Worm (Caenorhabditis elegans) whole organism, L1 larva: ENCODE results near the gene rab-14.
A peak's percentile ranks its signal among the peaks of the same experiment; 100 is the strongest.

Experiments used
- F16B12.6 ChIP-seq: fragments of 150-350 bp; optimal IDR thresholded peaks from 2 replicates; lab custom pipeline; 2014; ENCODE audit warnings: missing biosample characterization, missing genetic modification characterization
- aha-1 ChIP-seq: fragments of 150-350 bp; optimal IDR thresholded peaks from 2 replicates; lab custom pipeline; 2014; ENCODE audit warnings: missing biosample characterization, missing genetic modification characterization
- alr-1 ChIP-seq: fragments of 200-800 bp; sonication (Bioruptor generic); optimal IDR thresholded peaks from 2 replicates; lab custom pipeline; 2018; ENCODE audit warnings: borderline replicate concordance, mild to moderate bottlenecking, missing genetic modification characterization, missing compliant biosample characterization
- ama-1 ChIP-seq: fragments of 150-350 bp; optimal IDR thresholded peaks from 2 replicates; lab custom pipeline; 2014
- blmp-1 ChIP-seq: fragments of 150-350 bp; optimal IDR thresholded peaks from 2 replicates; lab custom pipeline; 2014; ENCODE audit warnings: missing biosample characterization, missing genetic modification characterization
- ceh-63 ChIP-seq: fragments of 200-800 bp; sonication (Bioruptor generic); optimal IDR thresholded peaks from 2 replicates; lab custom pipeline; 2018; ENCODE audit warnings: mild to moderate bottlenecking, missing genetic modification characterization, missing compliant biosample characterization
- ceh-8 ChIP-seq: fragments of 200-800 bp; sonication (Bioruptor generic); optimal IDR thresholded peaks from 2 replicates; lab custom pipeline; 2018; ENCODE audit warnings: mild to moderate bottlenecking, missing genetic modification characterization, moderate library complexity, missing compliant biosample characterization
- ceh-82 ChIP-seq, 3 experiments: fragments of 150-350 bp in 1 of 3; sonication (generic microtip) in 2 of 3; optimal IDR thresholded peaks; 2 replicates each; lab custom pipeline; 2014 to 2017; ENCODE audit warnings: missing biosample characterization in 3 of 3, missing genetic modification characterization in 3 of 3
- ceh-88 ChIP-seq: fragments of 200-800 bp; sonication (Bioruptor generic); IDR thresholded peaks from 2 replicates; pipeline ENCODE4 v1.3.6; 2022; ENCODE audit warnings: missing genetic modification characterization, missing compliant biosample characterization
- ces-1 ChIP-seq: fragments of 150-350 bp; optimal IDR thresholded peaks from 2 replicates; lab custom pipeline; 2014; ENCODE audit warnings: missing biosample characterization, missing genetic modification reagents, missing genetic modification characterization
- dpl-1 ChIP-seq, 3 experiments: fragments of 150-350 bp in 2 of 3; sonication (generic microtip) in 1 of 3; optimal IDR thresholded peaks; 2 replicates each; lab custom pipeline; 2014 to 2017; ENCODE audit warnings: missing biosample characterization in 3 of 3, missing genetic modification characterization in 3 of 3, missing genetic modification reagents in 3 of 3
- dsc-1 ChIP-seq: sonication (generic microtip); optimal IDR thresholded peaks from 2 replicates; lab custom pipeline; 2016; ENCODE audit warnings: mild to moderate bottlenecking, missing genetic modification characterization, missing compliant biosample characterization
- egl-27 ChIP-seq, 2 experiments: fragments of 150-350 bp in 1 of 2; sonication (generic microtip); optimal IDR thresholded peaks; 3 replicates each; lab custom pipeline; 2017 to 2018; ENCODE audit warnings: missing biosample characterization in 2 of 2, missing genetic modification characterization in 2 of 2, missing genetic modification reagents in 2 of 2
- grh-1 ChIP-seq: fragments of 200-800 bp; sonication (Bioruptor generic); IDR thresholded peaks from 2 replicates; pipeline ENCODE4 v1.3.6; 2022; ENCODE audit warnings: missing genetic modification reagents, missing genetic modification characterization, missing compliant biosample characterization
- hlh-17 ChIP-seq: fragments of 200-800 bp; sonication (Bioruptor generic); optimal IDR thresholded peaks from 2 replicates; lab custom pipeline; 2018; ENCODE audit warnings: missing genetic modification characterization, mild to moderate bottlenecking, missing compliant biosample characterization, moderate library complexity, borderline replicate concordance
- hpl-2 ChIP-seq: fragments of 150-350 bp; optimal IDR thresholded peaks from 2 replicates; lab custom pipeline; 2014; ENCODE audit warnings: missing biosample characterization, missing genetic modification reagents, missing genetic modification characterization
- irx-1 ChIP-seq: sonication (generic microtip); optimal IDR thresholded peaks from 2 replicates; lab custom pipeline; 2016; ENCODE audit warnings: missing genetic modification characterization, missing compliant biosample characterization
- isw-1 ChIP-seq: fragments of 200-800 bp; sonication (Bioruptor generic); IDR thresholded peaks from 2 replicates; pipeline ENCODE4 v1.3.6; 2022; ENCODE audit warnings: missing genetic modification characterization, missing compliant biosample characterization
- lin-13 ChIP-seq: fragments of 150-350 bp; optimal IDR thresholded peaks from 2 replicates; lab custom pipeline; 2014; ENCODE audit warnings: missing biosample characterization, missing genetic modification reagents, missing genetic modification characterization
- lin-14 ChIP-seq: fragments of 200-800 bp; sonication (Bioruptor generic); optimal IDR thresholded peaks from 2 replicates; lab custom pipeline; 2018; ENCODE audit warnings: mild to moderate bottlenecking, missing genetic modification characterization, moderate library complexity, missing compliant biosample characterization
- lin-15B ChIP-seq: fragments of 150-350 bp; sonication (generic microtip); optimal IDR thresholded peaks from 3 replicates; lab custom pipeline; 2014; ENCODE audit warnings: missing biosample characterization, missing genetic modification characterization
- lir-3 ChIP-seq: sonication (generic microtip); optimal IDR thresholded peaks from 2 replicates; lab custom pipeline; 2016; ENCODE audit warnings: mild to moderate bottlenecking, missing genetic modification characterization, moderate library complexity, missing compliant biosample characterization; ENCODE audit not compliant: poor library complexity
- lsy-2 ChIP-seq, 2 experiments: fragments of 150-350 bp; optimal IDR thresholded peaks; 2 replicates each; lab custom pipeline; 2014; ENCODE audit warnings: missing biosample characterization in 2 of 2, missing genetic modification characterization in 2 of 2
- mab-9 ChIP-seq: fragments of 200-800 bp; sonication (Bioruptor generic); IDR thresholded peaks from 2 replicates; pipeline ENCODE4 v1.3.6; 2022; ENCODE audit warnings: missing genetic modification reagents, missing genetic modification characterization, missing compliant biosample characterization
- nhr-12 ChIP-seq: sonication (generic microtip); optimal IDR thresholded peaks from 2 replicates; lab custom pipeline; 2017; ENCODE audit warnings: missing biosample characterization, missing genetic modification characterization
- nhr-19 ChIP-seq: fragments of 200-800 bp; sonication (Bioruptor generic); conservative IDR thresholded peaks from 2 replicates; pipeline ENCODE4 v1.3.6; 2022; ENCODE audit warnings: missing genetic modification characterization, missing compliant biosample characterization
- nhr-20 ChIP-seq: sonication (generic microtip); optimal IDR thresholded peaks from 2 replicates; lab custom pipeline; 2016; ENCODE audit warnings: mild to moderate bottlenecking, missing genetic modification characterization, missing compliant biosample characterization
- nhr-47 ChIP-seq: sonication (generic microtip); optimal IDR thresholded peaks from 2 replicates; lab custom pipeline; 2016; ENCODE audit warnings: mild to moderate bottlenecking, missing genetic modification characterization, moderate library complexity, missing compliant biosample characterization
- nhr-71 ChIP-seq: sonication (generic microtip); optimal IDR thresholded peaks from 2 replicates; lab custom pipeline; 2016; ENCODE audit warnings: mild to moderate bottlenecking, missing genetic modification characterization, moderate library complexity, missing compliant biosample characterization
- nhr-76 ChIP-seq: sonication (generic microtip); optimal IDR thresholded peaks from 2 replicates; lab custom pipeline; 2017; ENCODE audit warnings: missing biosample characterization, missing genetic modification characterization
- nhr-84 ChIP-seq: sonication (generic microtip); optimal IDR thresholded peaks from 2 replicates; lab custom pipeline; 2017; ENCODE audit warnings: missing biosample characterization, missing genetic modification characterization
- snpc-4 ChIP-seq: fragments of 150-350 bp; optimal IDR thresholded peaks from 2 replicates; lab custom pipeline; 2014; ENCODE audit warnings: missing biosample characterization, missing genetic modification characterization
- snu-23 ChIP-seq: sonication (generic microtip); optimal IDR thresholded peaks from 2 replicates; lab custom pipeline; 2016; ENCODE audit warnings: missing genetic modification characterization, missing compliant biosample characterization
- sox-4 ChIP-seq: sonication (generic microtip); optimal IDR thresholded peaks from 2 replicates; lab custom pipeline; 2016; ENCODE audit warnings: missing genetic modification characterization, missing compliant biosample characterization
- sup-37 ChIP-seq: fragments of 200-800 bp; sonication (Bioruptor generic); optimal IDR thresholded peaks from 2 replicates; lab custom pipeline; 2018; ENCODE audit warnings: mild to moderate bottlenecking, missing genetic modification characterization, missing compliant biosample characterization
- swsn-7 ChIP-seq: sonication (generic microtip); optimal IDR thresholded peaks from 2 replicates; lab custom pipeline; 2016; ENCODE audit warnings: missing genetic modification characterization, missing compliant biosample characterization
- tlp-1 ChIP-seq: fragments of 150-350 bp; optimal IDR thresholded peaks from 2 replicates; lab custom pipeline; 2014; ENCODE audit warnings: missing biosample characterization, missing genetic modification characterization
- unc-30 ChIP-seq: sonication (generic microtip); optimal IDR thresholded peaks from 2 replicates; lab custom pipeline; 2017; ENCODE audit warnings: missing biosample characterization, missing genetic modification characterization
- unc-86 ChIP-seq: sonication (generic microtip); optimal IDR thresholded peaks from 2 replicates; lab custom pipeline; 2016; ENCODE audit warnings: missing genetic modification characterization, missing compliant biosample characterization
- unc-98 ChIP-seq: fragments of 200-800 bp; sonication (Bioruptor generic); IDR thresholded peaks from 2 replicates; pipeline ENCODE4 v1.3.6; 2022; ENCODE audit warnings: missing genetic modification characterization, missing compliant biosample characterization
- xbp-1 ChIP-seq: sonication (generic microtip); optimal IDR thresholded peaks from 2 replicates; lab custom pipeline; 2016; ENCODE audit warnings: missing genetic modification characterization, missing compliant biosample characterization
- zip-4 ChIP-seq: fragments of 200-800 bp; sonication (Bioruptor generic); optimal IDR thresholded peaks from 2 replicates; lab custom pipeline; 2018; ENCODE audit warnings: mild to moderate bottlenecking, missing genetic modification characterization, moderate library complexity, missing compliant biosample characterization
- ztf-11 ChIP-seq, 2 experiments: sonication (generic microtip); optimal IDR thresholded peaks; 2 replicates each; lab custom pipeline; 2016 to 2017; ENCODE audit warnings: missing genetic modification characterization in 2 of 2, missing biosample characterization in 1 of 2, missing compliant biosample characterization in 1 of 2
- ztf-4 ChIP-seq: fragments of 150-350 bp; optimal IDR thresholded peaks from 2 replicates; lab custom pipeline; 2014; ENCODE audit warnings: missing biosample characterization, missing genetic modification characterization

The rab-14 gene

DNA sequence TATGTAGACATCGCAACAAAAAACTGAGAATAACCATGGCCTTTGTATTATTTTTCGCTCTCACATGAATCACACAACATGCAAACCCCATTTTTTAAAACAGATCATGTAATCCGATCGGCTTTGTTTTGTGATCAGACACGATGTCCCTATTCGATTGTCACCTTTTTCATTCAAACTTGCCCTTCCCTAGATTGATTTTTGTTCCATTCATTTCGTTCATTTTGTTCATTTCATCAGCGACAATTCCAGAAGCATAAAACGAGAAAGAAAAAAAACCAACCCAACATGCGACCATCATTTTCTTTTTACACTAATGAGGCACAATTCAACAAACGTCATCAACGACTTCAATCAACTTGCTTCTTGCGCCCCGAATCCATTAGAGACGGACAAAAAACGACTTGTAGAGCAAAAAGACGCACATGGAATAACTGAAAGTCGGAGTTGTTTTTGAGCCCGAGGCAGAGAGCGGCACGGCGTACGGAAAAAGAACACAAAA is 44.5 kb upstream of the rab-14 start, which contains the start of gene F59D12.3:
TSS of gene F59D12.3 (minus strand) at position 51 of the 502 bp plus-strand sequence.
- TF ChIP-seq ces-1 (GFP tag; lab: Kevin White, UChicago) = no peak
- TF ChIP-seq ceh-8 = peak; percentile 60
- peak; percentile 21 for TF ChIP-seq lin-14 (GFP tag; lab: Kevin White, UChicago)
- peak; percentile 53 for TF ChIP-seq ceh-63 (GFP tag; lab: Kevin White, UChicago)

DNA sequence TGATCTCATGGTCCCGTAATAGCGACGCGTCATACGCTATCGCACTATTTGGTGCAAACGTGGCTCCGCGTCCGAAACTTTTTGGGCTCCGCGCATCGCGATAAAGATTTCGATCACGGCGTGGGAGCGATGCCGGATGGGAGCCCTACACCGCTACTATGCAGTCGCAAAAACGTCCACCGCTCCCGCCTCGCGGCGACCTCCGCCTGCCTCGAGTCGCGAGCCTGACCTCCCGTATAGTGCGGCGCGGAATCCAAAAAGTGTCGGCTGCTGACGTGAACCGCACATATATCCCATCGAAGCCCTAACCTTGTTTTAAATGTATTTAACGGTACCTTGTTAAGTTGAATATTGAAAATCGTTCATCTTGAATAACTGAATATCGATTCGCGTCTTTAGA is 44.0 kb upstream of the rab-14 start:
- no peak for TF ChIP-seq lir-3 (tag; lab: Kevin White, UChicago)
- TF ChIP-seq unc-98 (GFP tag; lab: Robert Waterston, UW) = no peak
- TF ChIP-seq nhr-47 (tag; lab: Kevin White, UChicago) = no peak
- TF ChIP-seq snpc-4 (tag; lab: Kevin White, UChicago) = peak; percentile 41
- TF ChIP-seq ceh-8 = no peak
- no peak for TF ChIP-seq ces-1 (GFP tag; lab: Kevin White, UChicago)
- no peak for TF ChIP-seq isw-1
- TF ChIP-seq nhr-20 = no peak
- TF ChIP-seq blmp-1 (tag; lab: Kevin White, UChicago) = no peak
- no peak for TF ChIP-seq ama-1 (lab: Kevin White, UChicago)
- TF ChIP-seq nhr-12 (tag; lab: Kevin White, UChicago) = no peak
- peak; percentile 10 for TF ChIP-seq hlh-17 (GFP tag; lab: Kevin White, UChicago)
- no peak for TF ChIP-seq sup-37
- TF ChIP-seq ztf-4 (tag; lab: Kevin White, UChicago) = no peak
- TF ChIP-seq mab-9 = no peak

DNA sequence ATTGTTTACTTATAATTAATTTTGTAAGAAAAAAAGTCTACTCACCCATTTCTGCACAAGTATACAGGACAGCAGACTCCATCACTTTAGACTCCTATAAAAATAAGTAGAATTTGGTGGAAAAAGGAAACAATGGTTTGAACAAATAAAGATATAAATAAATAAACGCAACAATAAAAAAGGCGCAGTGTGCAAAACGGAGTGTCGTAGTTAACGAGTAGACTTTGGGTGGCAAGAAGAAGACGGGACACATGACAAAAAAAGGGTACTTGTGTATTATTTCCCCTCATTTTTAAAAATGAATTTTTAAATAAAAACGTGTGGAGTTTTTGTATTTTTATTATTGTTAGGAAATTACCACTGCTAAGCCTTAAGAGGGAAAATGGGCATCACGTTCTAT is 40.8 kb upstream of the rab-14 start, which contains the start of gene F59D12.5:
TSS of gene F59D12.5 (minus strand) at position 94 of the 400 bp plus-strand sequence.
- TF ChIP-seq lsy-2 (tag; optimal IDR thresholded peaks at IDR 0.05; lab: Kevin White, UChicago) = peak in 1 of 2 experiments; percentile 15
- TF ChIP-seq ceh-82 (tag; optimal IDR thresholded peaks at IDR 0.05; lab: Kevin White, UChicago) = peak in 1 of 3 experiments; percentile 17
- peak; percentile 37 for TF ChIP-seq snu-23 (GFP tag; lab: Kevin White, UChicago)
- TF ChIP-seq lin-14 (GFP tag; lab: Kevin White, UChicago) = peak; percentile 44
- peak; percentile 11 for TF ChIP-seq nhr-20
- no peak for TF ChIP-seq dsc-1 (tag; lab: Kevin White, UChicago)
- TF ChIP-seq grh-1 (GFP tag; lab: Robert Waterston, UW) = no peak
- TF ChIP-seq swsn-7 (tag; lab: Kevin White, UChicago) = peak; percentile 14
- TF ChIP-seq nhr-71 (tag; lab: Kevin White, UChicago) = peak; percentile 29
- peak; percentile 16 for TF ChIP-seq nhr-47 (tag; lab: Kevin White, UChicago)
- TF ChIP-seq, all 84 proteins: peak for 8

DNA sequence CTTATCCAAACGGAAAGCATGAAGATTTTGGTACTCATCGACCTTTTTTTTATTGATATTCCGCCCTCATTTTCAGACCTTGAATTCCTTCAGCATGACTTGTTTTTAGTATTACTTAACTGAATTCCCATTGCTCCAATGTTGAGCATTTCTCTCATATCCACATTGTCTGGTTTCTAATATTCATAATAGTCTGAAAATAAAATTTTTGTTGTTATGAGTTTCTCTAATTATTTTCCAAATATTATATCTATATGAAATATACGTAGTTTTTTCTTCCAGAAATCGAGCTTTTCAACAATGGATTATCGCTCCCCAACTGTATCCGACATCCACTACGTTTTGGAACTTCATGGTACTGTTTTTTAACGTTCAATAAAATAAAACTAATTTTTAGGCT is 36.2 kb upstream of the rab-14 start, which contains the start of gene H08J19.1:
TSS of gene H08J19.1 (plus strand) at position 301 of the 400 bp plus-strand sequence.
- TF ChIP-seq nhr-76 (no peak), ceh-82 (tag; optimal IDR thresholded peaks at IDR 0.05; lab: Kevin White, UChicago) (no peak), ceh-88 (GFP tag; lab: Robert Waterston, UW) (no peak), unc-86 (no peak), nhr-19 (GFP tag; lab: Robert Waterston, UW) (no peak), xbp-1 (no peak), dpl-1 (GFP tag; optimal IDR thresholded peaks at IDR 0.05; lab: Kevin White, UChicago) (no peak), irx-1 (tag; lab: Kevin White, UChicago) (no peak), unc-30 (tag; lab: Kevin White, UChicago) (no peak)

- TF ChIP-seq nhr-84 (tag; lab: Kevin White, UChicago) (no peak), lin-14 (GFP tag; lab: Kevin White, UChicago) (no peak), unc-30 (tag; lab: Kevin White, UChicago) (no peak), sox-4 (tag; lab: Kevin White, UChicago) (no peak), F16B12.6 (no peak), egl-27 (tag; optimal IDR thresholded peaks at IDR 0.05; lab: Kevin White, UChicago) (no peak), tlp-1 (no peak), zip-4 (GFP tag; lab: Kevin White, UChicago) (no peak), nhr-76 (no peak), ceh-63 (GFP tag; lab: Kevin White, UChicago) (no peak), aha-1 (tag; lab: Kevin White, UChicago) (no peak), hpl-2 (GFP tag; lab: Kevin White, UChicago) (no peak), alr-1 (no peak), ztf-11 (tag; optimal IDR thresholded peaks at IDR 0.05; lab: Kevin White, UChicago) (no peak), lir-3 (tag; lab: Kevin White, UChicago) (no peak), lin-13 (GFP tag; lab: Kevin White, UChicago) (no peak), lin-15B (tag; lab: Kevin White, UChicago) (no peak)
These were observed 34.9 kb upstream of the rab-14 start for ce11 chrX:15641380-15641779.
